Fruit fly (Drosophila melanogaster) whole organism, embryonic: ENCODE measurements around the gene CG42514.

ENCODE experiments used
- ATbp ChIP-seq: fragments of 200-800 bp; sonication (Bioruptor generic); optimal IDR thresholded peaks from 2 replicates; lab custom pipeline; 2017; ENCODE audit warnings: missing biosample characterization, mild to moderate bottlenecking, missing genetic modification characterization, missing genetic modification reagents
- Aef1 ChIP-seq: fragments of 200-800 bp; sonication (Bioruptor generic); IDR thresholded peaks from 3 replicates; pipeline ENCODE4 v1.3.6; 2022; ENCODE audit warnings: missing biosample characterization, missing genetic modification characterization
- Antp ChIP-seq: fragments of 200-800 bp; sonication (Bioruptor generic); optimal IDR thresholded peaks from 3 replicates; lab custom pipeline; 2016; ENCODE audit warnings: missing biosample characterization, missing genetic modification characterization
- B-H1 ChIP-seq: fragments of 200-800 bp; sonication (Bioruptor generic); IDR thresholded peaks from 3 replicates; pipeline ENCODE4 v1.3.6; 2022; ENCODE audit warnings: missing biosample characterization, missing genetic modification characterization
- CG10431 ChIP-seq: fragments of 200-800 bp; sonication (Bioruptor generic); optimal IDR thresholded peaks from 3 replicates; lab custom pipeline; 2018; ENCODE audit warnings: missing biosample characterization, mild to moderate bottlenecking, missing genetic modification characterization
- CG10979 ChIP-seq: fragments of 200-800 bp; sonication (Bioruptor generic); optimal IDR thresholded peaks from 2 replicates; lab custom pipeline; 2018; ENCODE audit warnings: missing biosample characterization, mild to moderate bottlenecking, missing genetic modification characterization, moderate library complexity
- CG11695 ChIP-seq: fragments of 200-800 bp; sonication (Bioruptor generic); IDR thresholded peaks from 3 replicates; pipeline ENCODE4 v1.3.6; 2022; ENCODE audit warnings: missing biosample characterization, missing genetic modification characterization
- CG12236 ChIP-seq: fragments of 200-800 bp; sonication (Bioruptor generic); optimal IDR thresholded peaks from 2 replicates; lab custom pipeline; 2016; ENCODE audit warnings: missing biosample characterization, missing genetic modification characterization
- CG1233 ChIP-seq: fragments of 200-800 bp; sonication (Bioruptor generic); optimal IDR thresholded peaks from 4 replicates; lab custom pipeline; 2018; ENCODE audit warnings: missing biosample characterization, mild to moderate bottlenecking, missing genetic modification characterization
- CG13424 ChIP-seq: fragments of 200-800 bp; sonication (Bioruptor generic); optimal IDR thresholded peaks from 2 replicates; lab custom pipeline; 2019; ENCODE audit warnings: missing biosample characterization, mild to moderate bottlenecking, missing genetic modification characterization, moderate library complexity
- CG14710 ChIP-seq: fragments of 200-800 bp; sonication (Bioruptor generic); optimal IDR thresholded peaks from 3 replicates; lab custom pipeline; 2019; ENCODE audit warnings: missing biosample characterization, mild to moderate bottlenecking, missing genetic modification characterization, moderate library complexity
- CG15073 ChIP-seq: fragments of 200-800 bp; sonication (Bioruptor generic); optimal IDR thresholded peaks from 2 replicates; lab custom pipeline; 2016; ENCODE audit warnings: missing biosample characterization, missing genetic modification characterization
- CG1603 ChIP-seq: fragments of 200-800 bp; sonication (Bioruptor generic); optimal IDR thresholded peaks from 2 replicates; lab custom pipeline; 2019; ENCODE audit warnings: missing biosample characterization, mild to moderate bottlenecking, missing genetic modification characterization, moderate library complexity
- CG16863 ChIP-seq: fragments of 200-800 bp; sonication (Bioruptor generic); optimal IDR thresholded peaks from 3 replicates; lab custom pipeline; 2016; ENCODE audit warnings: missing biosample characterization, missing genetic modification characterization
- CG17359 ChIP-seq: fragments of 200-800 bp; sonication (Bioruptor generic); optimal IDR thresholded peaks from 3 replicates; lab custom pipeline; 2018; ENCODE audit warnings: missing biosample characterization, mild to moderate bottlenecking, missing genetic modification characterization, moderate library complexity
- CG17385 ChIP-seq: fragments of 200-800 bp; sonication (Bioruptor generic); optimal IDR thresholded peaks from 3 replicates; lab custom pipeline; 2018; ENCODE audit warnings: missing biosample characterization, mild to moderate bottlenecking, missing genetic modification characterization
- CG17802 ChIP-seq: fragments of 200-800 bp; sonication (Bioruptor generic); optimal IDR thresholded peaks from 2 replicates; lab custom pipeline; 2018; ENCODE audit warnings: missing biosample characterization, mild to moderate bottlenecking, missing genetic modification characterization, moderate library complexity
- CG18599 ChIP-seq: fragments of 200-800 bp; sonication (Bioruptor generic); optimal IDR thresholded peaks from 3 replicates; lab custom pipeline; 2017; ENCODE audit warnings: missing biosample characterization, missing genetic modification characterization, mild to moderate bottlenecking, moderate library complexity, missing genetic modification reagents
- CG18619 ChIP-seq: fragments of 200-800 bp; sonication (Bioruptor generic); optimal IDR thresholded peaks from 3 replicates; lab custom pipeline; 2017; ENCODE audit warnings: missing biosample characterization, mild to moderate bottlenecking, missing genetic modification characterization
- CG2120 ChIP-seq: fragments of 200-800 bp; sonication (Bioruptor generic); optimal IDR thresholded peaks from 3 replicates; lab custom pipeline; 2016; ENCODE audit warnings: missing biosample characterization, missing genetic modification characterization
- CG2889 ChIP-seq: fragments of 200-800 bp; sonication (Bioruptor generic); IDR thresholded peaks from 3 replicates; pipeline ENCODE4 v1.3.6; 2022; ENCODE audit warnings: missing biosample characterization, missing genetic modification characterization
- CG30020 ChIP-seq: fragments of 200-800 bp; optimal IDR thresholded peaks from 2 replicates; lab custom pipeline; 2019; ENCODE audit warnings: missing biosample characterization, mild to moderate bottlenecking, missing genetic modification characterization, moderate library complexity
- CG33213 ChIP-seq: fragments of 200-800 bp; sonication (Bioruptor generic); optimal IDR thresholded peaks from 3 replicates; lab custom pipeline; 2016; ENCODE audit warnings: missing biosample characterization, missing genetic modification characterization
- CG3407 ChIP-seq: fragments of 200-800 bp; sonication (Bioruptor generic); optimal IDR thresholded peaks from 2 replicates; lab custom pipeline; 2018; ENCODE audit warnings: missing biosample characterization, mild to moderate bottlenecking, missing genetic modification characterization
- CG4360 ChIP-seq: fragments of 200-800 bp; sonication (Bioruptor generic); IDR thresholded peaks from 2 replicates; pipeline ENCODE4 v1.3.6; 2022; ENCODE audit warnings: missing biosample characterization, missing genetic modification characterization
- CG8290 ChIP-seq, 3 experiments: fragments of 200-800 bp; sonication (Bioruptor generic); optimal IDR thresholded peaks; 2 replicates each; lab custom pipeline; 2016 to 2019; ENCODE audit warnings: missing biosample characterization in 3 of 3, missing genetic modification characterization in 3 of 3, mild to moderate bottlenecking in 2 of 3, moderate library complexity in 1 of 3
- CG9215 ChIP-seq: fragments of 200-800 bp; sonication (Bioruptor generic); IDR thresholded peaks from 2 replicates; pipeline ENCODE4 v1.3.6; 2022; ENCODE audit warnings: missing biosample characterization, missing genetic modification characterization
- CG9797 ChIP-seq: fragments of 200-800 bp; sonication (Bioruptor generic); optimal IDR thresholded peaks from 3 replicates; lab custom pipeline; 2018; ENCODE audit warnings: missing biosample characterization, mild to moderate bottlenecking, missing genetic modification characterization
- CG9876 ChIP-seq: fragments of 200-800 bp; sonication (Bioruptor generic); optimal IDR thresholded peaks from 2 replicates; lab custom pipeline; 2016; ENCODE audit warnings: missing biosample characterization, missing genetic modification characterization
- CG9932 ChIP-seq: fragments of 200-800 bp; sonication (Bioruptor generic); IDR thresholded peaks from 2 replicates; pipeline ENCODE4 v1.3.6; 2022; ENCODE audit warnings: missing biosample characterization, missing genetic modification characterization
- Doc2 ChIP-seq: fragments of 200-800 bp; sonication (Bioruptor generic); IDR thresholded peaks from 2 replicates; pipeline ENCODE4 v1.3.6; 2022; ENCODE audit warnings: missing biosample characterization, missing genetic modification characterization
- Ets65A ChIP-seq: fragments of 200-800 bp; sonication (Bioruptor generic); peaks from one replicate; lab custom pipeline; 2016; ENCODE audit warnings: missing biosample characterization, missing genetic modification characterization
- Max ChIP-seq: fragments of 200-800 bp; sonication (Bioruptor generic); optimal IDR thresholded peaks from 2 replicates; lab custom pipeline; 2016; ENCODE audit warnings: missing biosample characterization, mild to moderate bottlenecking, missing genetic modification characterization
- ase ChIP-seq: fragments of 200-800 bp; sonication (Bioruptor generic); IDR thresholded peaks from 3 replicates; pipeline ENCODE4 v1.3.6; 2022; ENCODE audit warnings: missing biosample characterization, missing genetic modification characterization
- bowl ChIP-seq: fragments of 200-800 bp; sonication (Bioruptor generic); IDR thresholded peaks from 2 replicates; pipeline ENCODE4 v1.3.6; 2022; ENCODE audit warnings: missing biosample characterization, missing genetic modification characterization
- chinmo ChIP-seq: fragments of 200-800 bp; sonication (Bioruptor generic); IDR thresholded peaks from 4 replicates; pipeline ENCODE4 v1.3.6; 2022; ENCODE audit warnings: missing biosample characterization, missing genetic modification characterization; ENCODE audit not compliant: partially characterized antibody
- chn ChIP-seq: fragments of 200-800 bp; sonication (Bioruptor generic); optimal IDR thresholded peaks from 2 replicates; lab custom pipeline; 2016; ENCODE audit warnings: missing biosample characterization, missing genetic modification characterization
- dimm ChIP-seq: fragments of 200-800 bp; sonication (Bioruptor generic); IDR thresholded peaks from 2 replicates; pipeline ENCODE4 v1.3.6; 2022; ENCODE audit warnings: missing biosample characterization, missing genetic modification characterization
- ftz-f1 ChIP-seq: fragments of 200-800 bp; sonication (Bioruptor generic); optimal IDR thresholded peaks from 2 replicates; lab custom pipeline; 2016; ENCODE audit warnings: missing biosample characterization, missing genetic modification characterization
- ham ChIP-seq: fragments of 200-800 bp; sonication (Bioruptor generic); IDR thresholded peaks from 2 replicates; pipeline ENCODE4 v1.3.6; 2022; ENCODE audit warnings: missing biosample characterization, missing genetic modification characterization
- hb ChIP-seq: fragments of 200-800 bp; sonication (Bioruptor generic); IDR thresholded peaks from 3 replicates; pipeline ENCODE4 v1.3.6; 2022; ENCODE audit warnings: missing biosample characterization, missing genetic modification characterization; ENCODE audit not compliant: partially characterized antibody
- kah ChIP-seq: fragments of 200-800 bp; sonication (Bioruptor generic); optimal IDR thresholded peaks from 2 replicates; lab custom pipeline; 2018; ENCODE audit warnings: missing biosample characterization, mild to moderate bottlenecking, missing genetic modification characterization
- klu ChIP-seq: fragments of 200-800 bp; sonication (Bioruptor generic); IDR thresholded peaks from 2 replicates; pipeline ENCODE4 v1.3.6; 2022; ENCODE audit warnings: missing biosample characterization, missing genetic modification characterization
- nau ChIP-seq: fragments of 200-800 bp; sonication (Bioruptor generic); optimal IDR thresholded peaks from 3 replicates; lab custom pipeline; 2017; ENCODE audit warnings: missing biosample characterization, mild to moderate bottlenecking, missing genetic modification characterization, missing genetic modification reagents
- pzg ChIP-seq: fragments of 200-800 bp; sonication (Bioruptor generic); optimal IDR thresholded peaks from 3 replicates; lab custom pipeline; 2018; ENCODE audit warnings: missing biosample characterization, mild to moderate bottlenecking, missing genetic modification characterization, moderate library complexity
- ro ChIP-seq: fragments of 200-800 bp; sonication (Bioruptor generic); IDR thresholded peaks from 2 replicates; pipeline ENCODE4 v1.3.6; 2022; ENCODE audit warnings: missing biosample characterization, missing genetic modification characterization
- so ChIP-seq: fragments of 200-800 bp; sonication (Bioruptor generic); IDR thresholded peaks from 3 replicates; pipeline ENCODE4 v1.3.6; 2022; ENCODE audit warnings: missing biosample characterization, missing genetic modification characterization
- tap ChIP-seq: fragments of 200-800 bp; optimal IDR thresholded peaks from 3 replicates; lab custom pipeline; 2019; ENCODE audit warnings: missing biosample characterization, mild to moderate bottlenecking, missing genetic modification characterization, moderate library complexity
- tna ChIP-seq: fragments of 200-800 bp; sonication (Bioruptor generic); IDR thresholded peaks from 2 replicates; pipeline ENCODE4 v1.3.6; 2022; ENCODE audit warnings: missing biosample characterization, missing genetic modification characterization; ENCODE audit not compliant: partially characterized antibody

The CG42514 gene

DNA sequence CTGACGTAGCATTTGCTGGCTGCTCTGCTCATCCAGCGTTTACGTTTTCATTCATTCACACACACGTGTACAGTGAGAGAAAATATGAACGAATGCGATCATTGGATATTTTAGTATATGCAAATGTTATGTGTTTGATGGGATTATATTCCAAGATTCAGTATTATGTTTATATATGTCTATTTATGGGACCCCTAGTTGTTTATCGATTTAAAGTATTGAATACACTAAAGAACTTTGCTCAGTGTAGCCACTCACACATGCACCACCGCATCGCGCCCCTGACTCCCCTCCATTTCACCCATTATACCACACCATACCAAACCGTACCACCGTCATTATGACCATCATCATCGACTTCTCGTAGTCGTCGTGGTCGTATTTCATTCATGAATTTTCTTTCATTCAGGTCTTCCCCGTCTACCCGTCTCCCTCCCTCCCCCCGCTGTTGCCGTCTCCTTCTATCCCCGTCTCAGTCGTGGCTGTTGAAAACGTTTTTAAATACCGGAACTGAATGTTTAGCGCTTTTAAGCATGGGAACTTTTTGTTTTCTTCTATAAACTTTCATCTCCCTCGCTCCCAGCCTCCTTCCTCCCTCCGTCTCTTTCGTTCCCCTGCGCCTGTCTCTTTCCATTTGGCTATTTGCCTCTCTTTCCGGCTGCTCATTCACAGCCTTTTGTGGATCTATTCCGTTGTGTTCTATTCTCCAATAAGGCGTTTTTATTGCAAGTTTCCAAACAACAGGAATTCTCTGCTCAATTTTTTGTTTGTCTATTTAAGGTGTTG, 15.4 kb downstream of the CG42514 start (continued):
- TF ChIP-seq CG17359 (tag; lab: Kevin White, UChicago) (peak; percentile 99), dimm (GFP tag; lab: Robert Waterston, UW) (peak; percentile 94), CG9932 (GFP tag; lab: Robert Waterston, UW) (peak; percentile 90), bowl (GFP tag; lab: Robert Waterston, UW) (peak; percentile 90), CG2889 (peak; percentile 92), CG30020 (tag; lab: Kevin White, UChicago) (peak; percentile 86), CG15073 (GFP tag; lab: Kevin White, UChicago) (peak; percentile 82), CG2120 (peak; percentile 93), chn (GFP tag; lab: Kevin White, UChicago) (peak; percentile 98), CG16863 (GFP tag; lab: Kevin White, UChicago) (peak; percentile 97), CG12236 (peak; percentile 95), hb (GFP tag; lab: Robert Waterston, UW) (no peak), CG17802 (tag; lab: Kevin White, UChicago) (peak; percentile 90), chinmo (GFP tag; lab: Robert Waterston, UW) (no peak), Max (peak; percentile 95), ATbp (GFP tag; lab: Kevin White, UChicago) (peak; percentile 97), Doc2 (GFP tag; lab: Robert Waterston, UW) (peak; percentile 71), tna (GFP tag; lab: Robert Waterston, UW) (no peak), klu (peak; percentile 91), B-H1 (GFP tag; lab: Robert Waterston, UW) (peak; percentile 94), Antp (GFP tag; lab: Kevin White, UChicago) (peak; percentile 94), ftz-f1 (GFP tag; lab: Kevin White, UChicago) (peak; percentile 24), CG10431 (GFP tag; lab: Kevin White, UChicago) (peak; percentile 91), CG18599 (GFP tag; lab: Kevin White, UChicago) (peak; percentile 96), CG11695 (GFP tag; lab: Robert Waterston, UW) (peak; percentile 95), CG18619 (peak; percentile 94), ase (peak; percentile 96), CG1603 (tag; lab: Kevin White, UChicago) (peak; percentile 98), nau (GFP tag; lab: Kevin White, UChicago) (peak; percentile 93), CG10979 (tag; lab: Kevin White, UChicago) (peak; percentile 98), tap (tag; lab: Kevin White, UChicago) (peak; percentile 98), so (GFP tag; lab: Robert Waterston, UW) (peak; percentile 96), ro (GFP tag; lab: Robert Waterston, UW) (peak; percentile 89), CG9215 (GFP tag; lab: Robert Waterston, UW) (peak; percentile 90), CG9876 (GFP tag; lab: Kevin White, UChicago) (peak; percentile 88), CG1233 (GFP tag; lab: Kevin White, UChicago) (peak; percentile 93), CG4360 (peak; percentile 77), Aef1 (peak; percentile 94), CG3407 (GFP tag; lab: Kevin White, UChicago) (peak; percentile 96), pzg (GFP tag; lab: Kevin White, UChicago) (no peak), CG14710 (peak; percentile 98), CG17385 (peak; percentile 94), CG13424 (tag; lab: Kevin White, UChicago) (peak; percentile 98), Ets65A (GFP tag; lab: Kevin White, UChicago) (peak; percentile 99), kah (GFP tag; lab: Kevin White, UChicago) (peak; percentile 93), ham (GFP tag; lab: Robert Waterston, UW) (peak; percentile 73), CG8290 (GFP tag; optimal IDR thresholded peaks at IDR 0.05; lab: Kevin White, UChicago) (peak; percentile 97), CG8290 (tag; optimal IDR thresholded peaks at IDR 0.05; lab: Kevin White, UChicago) (peak; percentile 85 to 97), CG9797 (GFP tag; lab: Kevin White, UChicago) (peak; percentile 50), CG33213 (GFP tag; lab: Kevin White, UChicago) (peak; percentile 95)
